Worm (Caenorhabditis elegans): Measurements from ENCODE around the gene abu-10.

DNA sequence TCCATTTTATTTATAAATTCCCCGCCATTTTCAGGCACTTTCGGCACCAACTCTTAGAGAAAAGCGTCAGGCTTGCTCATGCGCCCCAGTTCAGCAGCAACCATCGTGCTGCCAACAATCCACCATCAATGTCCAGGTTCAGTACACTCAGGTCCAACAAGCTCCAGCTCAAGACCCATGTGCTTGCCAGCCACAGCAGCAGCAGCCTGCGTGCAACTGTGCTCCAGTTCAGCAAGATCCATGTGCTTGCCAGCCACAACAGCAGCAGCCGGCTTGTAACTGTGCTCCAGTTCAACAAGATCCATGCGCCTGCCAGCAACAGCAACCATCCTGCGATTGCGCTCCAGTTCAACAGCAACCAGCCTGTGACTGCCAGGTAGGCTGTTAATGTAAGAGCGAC lies 306 bp downstream of the abu-10 start:
- TF ChIP-seq B0310.2 (tag; optimal IDR thresholded peaks at IDR 0.05) (no peak), hnd-1 (tag; optimal IDR thresholded peaks at IDR 0.05) (no peak), ceh-13 (GFP tag; optimal IDR thresholded peaks at IDR 0.05) (no peak), tra-4 (tag; optimal IDR thresholded peaks at IDR 0.05) (no peak)
